Worm (Caenorhabditis elegans) whole organism, L2 larva: ENCODE data around the gene fbxa-9.
A peak's percentile ranks its signal among the peaks of the same experiment; 100 is the strongest.

Source experiments
- C34F6.9 ChIP-seq: fragments of 150-350 bp; optimal IDR thresholded peaks from 2 replicates; lab custom pipeline; 2014; ENCODE audit warnings: missing biosample characterization, missing genetic modification characterization
- F13H6.1 ChIP-seq: sonication (generic microtip); optimal IDR thresholded peaks from 2 replicates; lab custom pipeline; 2016; ENCODE audit warnings: missing genetic modification characterization, missing compliant biosample characterization
- Y55F3AM.14 ChIP-seq: fragments of 200-800 bp; sonication (Bioruptor generic); optimal IDR thresholded peaks from 2 replicates; lab custom pipeline; 2018; ENCODE audit warnings: mild to moderate bottlenecking, missing genetic modification characterization, missing compliant biosample characterization
- alr-1 ChIP-seq: fragments of 150-350 bp; optimal IDR thresholded peaks from 2 replicates; lab custom pipeline; 2014; ENCODE audit warnings: missing biosample characterization, missing genetic modification characterization
- ama-1 ChIP-seq: fragments of 150-350 bp; optimal IDR thresholded peaks from 2 replicates; lab custom pipeline; 2018; ENCODE audit warnings: inconsistent platforms
- ceh-82 ChIP-seq: fragments of 150-350 bp; optimal IDR thresholded peaks from 2 replicates; lab custom pipeline; 2014; ENCODE audit warnings: missing biosample characterization, missing genetic modification characterization
- dmd-4 ChIP-seq: sonication (generic microtip); optimal IDR thresholded peaks from 2 replicates; lab custom pipeline; 2017; ENCODE audit warnings: missing biosample characterization, missing genetic modification characterization
- elt-1 ChIP-seq: fragments of 150-350 bp; optimal IDR thresholded peaks from 2 replicates; lab custom pipeline; 2014; ENCODE audit warnings: missing biosample characterization, missing genetic modification characterization
- fos-1 ChIP-seq: fragments of 150-350 bp; optimal IDR thresholded peaks from 2 replicates; lab custom pipeline; 2014; ENCODE audit warnings: missing biosample characterization, missing genetic modification characterization
- gmeb-1 ChIP-seq: fragments of 150-350 bp; optimal IDR thresholded peaks from 2 replicates; lab custom pipeline; 2014; ENCODE audit warnings: missing biosample characterization, missing genetic modification characterization
- lsy-2 ChIP-seq, 2 experiments: fragments of 150-350 bp in 1 of 2; sonication (generic microtip) in 1 of 2; optimal IDR thresholded peaks; 2 replicates each; lab custom pipeline; 2014 to 2017; ENCODE audit warnings: missing biosample characterization in 2 of 2, missing genetic modification characterization in 2 of 2
- mab-5 ChIP-seq: fragments of 150-350 bp; optimal IDR thresholded peaks from 2 replicates; lab custom pipeline; 2014; ENCODE audit warnings: missing biosample characterization, missing genetic modification characterization
- mbf-1 ChIP-seq: sonication (generic microtip); optimal IDR thresholded peaks from 2 replicates; lab custom pipeline; 2017; ENCODE audit warnings: missing biosample characterization, missing genetic modification characterization
- mdl-1 ChIP-seq, 2 experiments: fragments of 150-350 bp in 1 of 2; sonication (generic microtip) in 1 of 2; optimal IDR thresholded peaks; 2 replicates each; lab custom pipeline; 2017; ENCODE audit warnings: missing biosample characterization in 2 of 2, missing genetic modification characterization in 2 of 2
- nhr-10 ChIP-seq: sonication (generic microtip); optimal IDR thresholded peaks from 2 replicates; lab custom pipeline; 2017; ENCODE audit warnings: missing biosample characterization, missing genetic modification characterization
- nhr-11 ChIP-seq: fragments of 150-350 bp; optimal IDR thresholded peaks from 2 replicates; lab custom pipeline; 2014; ENCODE audit warnings: missing biosample characterization, missing genetic modification characterization
- nhr-12 ChIP-seq: fragments of 150-350 bp; optimal IDR thresholded peaks from 2 replicates; lab custom pipeline; 2014; ENCODE audit warnings: missing biosample characterization, missing genetic modification characterization
- nhr-129 ChIP-seq: fragments of 150-350 bp; optimal IDR thresholded peaks from 2 replicates; lab custom pipeline; 2014; ENCODE audit warnings: missing biosample characterization, missing genetic modification characterization
- nhr-23 ChIP-seq: fragments of 150-350 bp; optimal IDR thresholded peaks from 2 replicates; lab custom pipeline; 2014; ENCODE audit warnings: missing biosample characterization, missing genetic modification reagents, missing genetic modification characterization
- nhr-237 ChIP-seq: fragments of 150-350 bp; optimal IDR thresholded peaks from 2 replicates; lab custom pipeline; 2014; ENCODE audit warnings: missing biosample characterization, missing genetic modification characterization
- nhr-25 ChIP-seq: fragments of 150-350 bp; sonication (generic microtip); optimal IDR thresholded peaks from 3 replicates; lab custom pipeline; 2014; ENCODE audit warnings: missing biosample characterization, missing genetic modification characterization
- nhr-6 ChIP-seq: fragments of 150-350 bp; optimal IDR thresholded peaks from 2 replicates; lab custom pipeline; 2014; ENCODE audit warnings: missing biosample characterization, missing genetic modification characterization
- nhr-77 ChIP-seq: fragments of 150-350 bp; optimal IDR thresholded peaks from 2 replicates; lab custom pipeline; 2014; ENCODE audit warnings: missing biosample characterization, missing genetic modification characterization
- peb-1 ChIP-seq: fragments of 150-350 bp; optimal IDR thresholded peaks from 2 replicates; lab custom pipeline; 2014; ENCODE audit warnings: missing biosample characterization, missing genetic modification characterization
- skn-1 ChIP-seq: sonication (generic microtip); optimal IDR thresholded peaks from 2 replicates; lab custom pipeline; 2017; ENCODE audit warnings: missing biosample characterization, missing genetic modification characterization
- sma-3 ChIP-seq: sonication (generic microtip); optimal IDR thresholded peaks from 2 replicates; lab custom pipeline; 2016; ENCODE audit warnings: missing genetic modification reagents, missing genetic modification characterization, missing compliant biosample characterization
- snpc-4 ChIP-seq: fragments of 150-350 bp; optimal IDR thresholded peaks from 2 replicates; lab custom pipeline; 2014; ENCODE audit warnings: missing biosample characterization, missing genetic modification characterization
- unc-39 ChIP-seq: fragments of 150-350 bp; optimal IDR thresholded peaks from 2 replicates; lab custom pipeline; 2014; ENCODE audit warnings: missing biosample characterization, missing genetic modification characterization
- ztf-1 ChIP-seq: fragments of 200-800 bp; sonication (Bioruptor generic); conservative IDR thresholded peaks from 2 replicates; pipeline ENCODE4 v1.3.6; 2022; ENCODE audit warnings: missing genetic modification characterization, missing compliant biosample characterization
- ztf-11 ChIP-seq: sonication (generic microtip); optimal IDR thresholded peaks from 2 replicates; lab custom pipeline; 2017; ENCODE audit warnings: missing biosample characterization, missing genetic modification characterization
- ztf-4 ChIP-seq: fragments of 150-350 bp; optimal IDR thresholded peaks from 2 replicates; lab custom pipeline; 2014; ENCODE audit warnings: missing biosample characterization, missing genetic modification characterization

Gene fbxa-9

ce11 chrIII:2233399-2233798, 33.1 kb upstream of the fbxa-9 start:
- TF ChIP-seq snpc-4 (no peak), ama-1 (lab: Kevin White, UChicago) (no peak), sma-3 (GFP tag; lab: Kevin White, UChicago) (no peak)

- TF ChIP-seq mdl-1 (tag; optimal IDR thresholded peaks at IDR 0.05; lab: Kevin White, UChicago) (no peak), ztf-11 (no peak), nhr-10 (no peak), elt-1 (tag; lab: Kevin White, UChicago) (no peak), nhr-12 (tag; lab: Kevin White, UChicago) (no peak), peb-1 (no peak), unc-39 (tag; lab: Kevin White, UChicago) (no peak), nhr-129 (no peak)
- TF ChIP-seq, all 48 proteins: peak for 0
Observed at ce11 chrIII:2234192-2234934, 32.1 kb upstream of the fbxa-9 start, which contains the start of gene C39B5.2. C39B5.2 (plus strand) TSS chrIII:2234884.

- peak; percentile 89 for TF ChIP-seq fos-1 (tag; lab: Kevin White, UChicago)
- TF ChIP-seq ztf-4 (tag; lab: Kevin White, UChicago) = no peak
- TF ChIP-seq, all 48 proteins: peak for 1
Observed at ce11 chrIII:2239587-2240144, 26.8 kb upstream of the fbxa-9 start, which contains the start of gene C39B5.10. C39B5.10 (minus strand) TSS chrIII:2239637.

ce11 chrIII:2240471-2240870, 26.0 kb upstream of the fbxa-9 start, which contains the start of gene srz-56:
srz-56 (plus strand) TSS chrIII:2240771.
- TF ChIP-seq peb-1 (no peak), F13H6.1 (tag; lab: Kevin White, UChicago) (no peak), nhr-129 (no peak)

- TF ChIP-seq C34F6.9 (tag; lab: Kevin White, UChicago) (no peak), alr-1 (tag; lab: Kevin White, UChicago) (no peak), skn-1 (tag; lab: Kevin White, UChicago) (no peak), nhr-23 (tag; lab: Kevin White, UChicago) (no peak), nhr-10 (no peak), Y55F3AM.14 (no peak), ceh-82 (tag; lab: Kevin White, UChicago) (no peak), ztf-1 (no peak), nhr-77 (tag; lab: Kevin White, UChicago) (no peak), dmd-4 (no peak), nhr-11 (no peak), lsy-2 (tag; optimal IDR thresholded peaks at IDR 0.05; lab: Kevin White, UChicago) (no peak), nhr-25 (no peak), nhr-6 (tag; lab: Kevin White, UChicago) (no peak), unc-39 (tag; lab: Kevin White, UChicago) (no peak)
Observed at ce11 chrIII:2243617-2244016, 22.8 kb upstream of the fbxa-9 start.

ce11 chrIII:2245727-2246126, 20.7 kb upstream of the fbxa-9 start, which contains the start of gene srd-67:
srd-67 (minus strand) TSS chrIII:2245827.
- TF ChIP-seq elt-1 (tag; lab: Kevin White, UChicago) (no peak), nhr-12 (tag; lab: Kevin White, UChicago) (no peak), mbf-1 (tag; lab: Kevin White, UChicago) (no peak), gmeb-1 (no peak), sma-3 (GFP tag; lab: Kevin White, UChicago) (no peak), nhr-237 (tag; lab: Kevin White, UChicago) (no peak), mab-5 (no peak), lsy-2 (tag; optimal IDR thresholded peaks at IDR 0.05; lab: Kevin White, UChicago) (no peak), nhr-23 (tag; lab: Kevin White, UChicago) (no peak), nhr-25 (no peak), ztf-11 (no peak), nhr-10 (no peak)
